Worm (Caenorhabditis elegans): Measurements from ENCODE around the gene ZK792.5.

- no peak for TF ChIP-seq elt-3 (tag; optimal IDR thresholded peaks at IDR 0.05)
- TF ChIP-seq daf-12 (tag; optimal IDR thresholded peaks at IDR 0.05): no peak
- no peak for TF ChIP-seq mml-1 (tag; optimal IDR thresholded peaks at IDR 0.05)
- no peak for TF ChIP-seq nhr-23 (tag; optimal IDR thresholded peaks at IDR 0.05)
- TF ChIP-seq unc-62 (GFP tag; optimal IDR thresholded peaks at IDR 0.05): no peak
Measured at ce11 chrIV:11717094-11717876, 29.4 kb upstream of the ZK792.5 start.
